Fruit fly (Drosophila melanogaster): ENCODE data around the gene CG43329.

- no peak for TF ChIP-seq psq (optimal IDR thresholded peaks at IDR 0.05)
- no peak for TF ChIP-seq usp (GFP tag; optimal IDR thresholded peaks at IDR 0.05)
- TF ChIP-seq Dll (optimal IDR thresholded peaks at IDR 0.05), result no peak
Measured at dm6 chr3L:22503730-22504129, 1.3 kb downstream of the CG43329 start, which contains the start of gene CG43331.
